Worm (Caenorhabditis elegans) whole organism, midembryonic: ENCODE measurements around the gene T05G5.1.

Source experiments
- T22C8.4 ChIP-seq: fragments of 200-800 bp; sonication (Bioruptor generic); IDR thresholded peaks from 2 replicates; pipeline ENCODE4 v1.3.6; 2022; ENCODE audit warnings: missing genetic modification characterization, missing compliant biosample characterization
- cog-1 ChIP-seq: sonication (generic microtip); optimal IDR thresholded peaks from 2 replicates; lab custom pipeline; 2016; ENCODE audit warnings: missing genetic modification characterization, missing compliant biosample characterization
- flt-1 ChIP-seq: fragments of 200-800 bp; sonication (Bioruptor generic); IDR thresholded peaks from 2 replicates; pipeline ENCODE4 v1.3.6; 2022; ENCODE audit warnings: missing genetic modification characterization, missing compliant biosample characterization
- klf-2 ChIP-seq: fragments of 200-800 bp; sonication (Bioruptor generic); conservative IDR thresholded peaks from 2 replicates; pipeline ENCODE4 v1.3.6; 2022; ENCODE audit warnings: missing genetic modification reagents, missing genetic modification characterization, missing compliant biosample characterization
- med-1 ChIP-seq: sonication (generic microtip); optimal IDR thresholded peaks from 2 replicates; lab custom pipeline; 2017; ENCODE audit warnings: missing genetic modification characterization, mild to moderate bottlenecking, missing compliant biosample characterization, antibody characterized with exemption, missing genetic modification reagents; ENCODE audit not compliant: insufficient read depth
- ref-1 ChIP-seq: fragments of 200-800 bp; sonication (Bioruptor generic); conservative IDR thresholded peaks from 2 replicates; pipeline ENCODE4 v1.3.6; 2022; ENCODE audit warnings: missing genetic modification reagents, missing genetic modification characterization, missing compliant biosample characterization
- tab-1 ChIP-seq: fragments of 200-800 bp; sonication (Bioruptor generic); IDR thresholded peaks from 2 replicates; pipeline ENCODE4 v1.3.6; 2022; ENCODE audit warnings: missing genetic modification characterization, missing compliant biosample characterization
- ztf-23 ChIP-seq: fragments of 200-800 bp; sonication (Bioruptor generic); IDR thresholded peaks from 2 replicates; pipeline ENCODE4 v1.3.6; 2022; ENCODE audit warnings: missing genetic modification reagents, missing genetic modification characterization, missing compliant biosample characterization
- ztf-29 ChIP-seq: fragments of 200-800 bp; sonication (Bioruptor generic); IDR thresholded peaks from 2 replicates; pipeline ENCODE4 v1.3.6; 2022; ENCODE audit warnings: missing genetic modification reagents, missing genetic modification characterization, missing compliant biosample characterization

- TF ChIP-seq klf-2: no peak
- no peak for TF ChIP-seq flt-1 (GFP tag; lab: Robert Waterston, UW)
- no peak for TF ChIP-seq tab-1 (GFP tag; lab: Robert Waterston, UW)
- TF ChIP-seq ztf-29 (GFP tag; lab: Robert Waterston, UW): no peak
- TF ChIP-seq med-1 (GFP tag; lab: Kevin White, UChicago): no peak
- no peak for TF ChIP-seq ref-1
- TF ChIP-seq T22C8.4 (GFP tag; lab: Robert Waterston, UW): no peak
- TF ChIP-seq ztf-23 (GFP tag; lab: Robert Waterston, UW): no peak
- no peak for TF ChIP-seq cog-1 (tag; lab: Kevin White, UChicago)
These were observed 32.8 kb upstream of the T05G5.1 start for ce11 chrIII:9775916-9776315.
